Worm (Caenorhabditis elegans): Measurements from ENCODE around the gene mec-12.

The mec-12 gene

ce11 chrIII:3139144-3139543 lies at the start of gene mec-12:
mec-12 (minus strand) TSS chrIII:3139234.
- TF ChIP-seq cebp-1 (GFP tag; IDR thresholded peaks at IDR 0.05), result no peak
- TF ChIP-seq cebp-1 (tag; optimal IDR thresholded peaks at IDR 0.05), result peak; percentile 75
- TF ChIP-seq nfya-2 (GFP tag; IDR thresholded peaks at IDR 0.05), result no peak
- no peak for TF ChIP-seq nhr-80 (tag; optimal IDR thresholded peaks at IDR 0.05)
- TF ChIP-seq zfh-2 (GFP tag; conservative IDR thresholded peaks at IDR 0.05), result 0 out of 2 replicates have a peak, but pooled peaks have one; percentile 11

- TF ChIP-seq K12H6.12 (tag; optimal IDR thresholded peaks at IDR 0.05), result no peak
- peak; percentile 36 for TF ChIP-seq rpc-1 (optimal IDR thresholded peaks at IDR 0.05)
- peak; percentile 66 for TF ChIP-seq rpc-1 (tag; optimal IDR thresholded peaks at IDR 0.05)
- TF ChIP-seq nhr-90 (tag; optimal IDR thresholded peaks at IDR 0.05), result no peak
- TF ChIP-seq B0261.1 (tag; optimal IDR thresholded peaks at IDR 0.05), result peak; percentile 54
- peak; percentile 80 for TF ChIP-seq tbp1 (GFP tag; optimal IDR thresholded peaks at IDR 0.05)
Measured at ce11 chrIII:3188564-3188963, 49.5 kb upstream of the mec-12 start.

DNA sequence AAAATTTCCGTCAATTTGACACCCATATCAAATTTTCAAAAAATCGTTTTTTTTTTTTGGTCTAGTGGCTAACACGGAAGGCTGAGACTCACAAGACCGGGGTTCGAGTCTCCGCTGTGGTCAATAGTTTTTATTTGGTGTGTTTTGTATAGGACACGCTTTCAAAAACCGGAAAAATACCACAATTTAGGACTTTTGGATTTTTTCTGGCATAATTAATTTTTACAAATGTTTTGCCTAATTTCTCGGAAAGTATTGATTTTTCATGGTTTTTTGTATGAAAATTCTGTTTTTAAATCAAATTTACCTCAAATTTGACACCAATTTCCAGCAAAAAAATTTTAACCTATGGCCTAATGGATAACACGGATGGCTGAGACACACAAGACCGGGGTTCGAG lies 46.9 kb upstream of the mec-12 start, which contains the start of gene mks-1:
Gene mks-1 (plus strand): TSS at position 301 of the 400 bp plus-strand sequence.
- TF ChIP-seq him-1 (tag; optimal IDR thresholded peaks at IDR 0.05) (peak; percentile 15), tbp1 (GFP tag; optimal IDR thresholded peaks at IDR 0.05) (peak; percentile 71), lir-1 (GFP tag; conservative IDR thresholded peaks at IDR 0.05) (no peak)

DNA sequence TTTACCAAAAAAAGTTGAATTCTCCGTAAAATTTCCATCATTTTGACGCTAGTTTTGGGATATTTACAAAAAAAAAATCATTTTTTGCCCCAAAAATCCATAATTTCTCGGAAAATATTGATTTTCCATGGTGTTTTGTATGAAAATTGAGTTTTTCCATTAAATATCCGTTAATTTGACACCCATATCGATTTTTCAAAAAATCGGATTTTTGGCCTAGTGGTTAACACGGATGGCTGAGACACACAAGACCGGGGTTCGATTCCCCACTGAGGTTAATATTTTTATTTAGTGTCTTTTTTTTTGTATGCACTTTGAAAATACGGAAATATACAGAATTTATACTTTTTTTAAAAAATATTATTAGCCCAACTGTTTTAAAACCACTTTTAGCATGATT lies 46.2 kb upstream of the mec-12 start:
- TF ChIP-seq mcd-1 (GFP tag; IDR thresholded peaks at IDR 0.05) (no peak), unc-62 (GFP tag; optimal IDR thresholded peaks at IDR 0.05) (no peak), hmg-1.2 (GFP tag; IDR thresholded peaks at IDR 0.05) (0 out of 2 replicates have a peak, but pooled peaks have one; percentile 20), F37B4.10 (GFP tag; IDR thresholded peaks at IDR 0.05) (no peak), fkh-3 (tag; optimal IDR thresholded peaks at IDR 0.05) (no peak), B0261.1 (tag; optimal IDR thresholded peaks at IDR 0.05) (peak; percentile 50), nhr-120 (GFP tag; IDR thresholded peaks at IDR 0.05) (no peak), egl-44 (GFP tag; IDR thresholded peaks at IDR 0.05) (no peak), F23B12.7 (tag; optimal IDR thresholded peaks at IDR 0.05; ENCODE audit: insufficient read depth) (no peak), F52B5.7 (tag; optimal IDR thresholded peaks at IDR 0.05) (no peak), pha-4 (tag; optimal IDR thresholded peaks at IDR 0.05) (no peak), snpc-4 (GFP tag; optimal IDR thresholded peaks at IDR 0.05) (no peak), snpc-4 (tag; optimal IDR thresholded peaks at IDR 0.05) (no peak), rpc-1 (optimal IDR thresholded peaks at IDR 0.05) (no peak), rpc-1 (tag; optimal IDR thresholded peaks at IDR 0.05) (peak; percentile 64), tbp1 (GFP tag; optimal IDR thresholded peaks at IDR 0.05) (peak; percentile 76), nhr-27 (tag; optimal IDR thresholded peaks at IDR 0.05) (no peak)

ce11 chrIII:3183377-3183776 lies 44.3 kb upstream of the mec-12 start, which contains the start of gene lmtr-5:
lmtr-5 (plus strand) TSS chrIII:3183677.
- TF ChIP-seq F55B11.4 (tag; optimal IDR thresholded peaks at IDR 0.05; ENCODE audit: borderline replicate concordance, insufficient read depth), result no peak
- no peak for TF ChIP-seq ztf-25 (GFP tag; IDR thresholded peaks at IDR 0.05)
- TF ChIP-seq ztf-3 (GFP tag; optimal IDR thresholded peaks at IDR 0.05), result no peak
- TF ChIP-seq F23B12.7 (tag; optimal IDR thresholded peaks at IDR 0.05; ENCODE audit: insufficient read depth), result no peak
- TF ChIP-seq dpl-1 (GFP tag; optimal IDR thresholded peaks at IDR 0.05), result no peak
- no peak for TF ChIP-seq pha-4 (tag; optimal IDR thresholded peaks at IDR 0.05)
- no peak for TF ChIP-seq zfh-2 (GFP tag; conservative IDR thresholded peaks at IDR 0.05)
- no peak for TF ChIP-seq egl-18 (GFP tag; IDR thresholded peaks at IDR 0.05)

ce11 chrIII:3179855-3180254 lies 40.8 kb upstream of the mec-12 start:
- peak; percentile 66 for TF ChIP-seq zfh-2 (GFP tag; conservative IDR thresholded peaks at IDR 0.05)
- TF ChIP-seq mes-4 (tag; optimal IDR thresholded peaks at IDR 0.05), result no peak

All from whole organism, young adult.